Fruit fly (Drosophila melanogaster): ENCODE measurements around the gene Octbeta3R.

Octbeta3R gene

dm6 chr3R:12591672-12592071, 43.6 kb upstream of the Octbeta3R start:
- TF ChIP-seq rib (GFP tag; IDR thresholded peaks at IDR 0.05), result no peak
- TF ChIP-seq CG4820 (GFP tag; optimal IDR thresholded peaks at IDR 0.05), result peak; percentile 25
- peak; percentile 51; the same call in 1 of the 2 replicates for TF ChIP-seq stc (GFP tag; IDR thresholded peaks at IDR 0.05)
- TF ChIP-seq prd (optimal IDR thresholded peaks at IDR 0.05), result no peak
- TF ChIP-seq prd (GFP tag; IDR thresholded peaks at IDR 0.05), result peak; percentile 39; the same call in 2 of the 3 replicates
- peak; percentile 7 for TF ChIP-seq CG1647 (GFP tag; optimal IDR thresholded peaks at IDR 0.05)
- peak; percentile 15 for TF ChIP-seq CG9727 (GFP tag; optimal IDR thresholded peaks at IDR 0.05)
- TF ChIP-seq gem (tag; optimal IDR thresholded peaks at IDR 0.05), result peak; percentile 66
- TF ChIP-seq NC2β (GFP tag; optimal IDR thresholded peaks at IDR 0.05), result no peak
- TF ChIP-seq HLH3B (GFP tag; IDR thresholded peaks at IDR 0.05), result peak; percentile 34; the same call in 1 of the 2 replicates
- TF ChIP-seq hkb (optimal IDR thresholded peaks at IDR 0.05), result no peak
- peak; percentile 66 for TF ChIP-seq hkb (GFP tag; IDR thresholded peaks at IDR 0.05)
- no peak for TF ChIP-seq sens-2 (GFP tag; IDR thresholded peaks at IDR 0.05)
- TF ChIP-seq pan (optimal IDR thresholded peaks at IDR 0.05), result no peak
- peak in 1 of 2 experiments; percentile 45 for TF ChIP-seq pan (GFP tag; optimal IDR thresholded peaks at IDR 0.05 in 1 of 2, IDR thresholded peaks at IDR 0.05 in 1 of 2)
- peak; percentile 46 for TF ChIP-seq sens (GFP tag)
- TF ChIP-seq D19B (GFP tag; optimal IDR thresholded peaks at IDR 0.05), result peak; percentile 89
- no peak for TF ChIP-seq gt (GFP tag; IDR thresholded peaks at IDR 0.05)
- TF ChIP-seq CG3281 (GFP tag; optimal IDR thresholded peaks at IDR 0.05), result peak; percentile 35
- peak; percentile 31 for TF ChIP-seq unpg (GFP tag; optimal IDR thresholded peaks at IDR 0.05)
- peak; percentile 41; the same call in 1 of the 2 replicates for TF ChIP-seq Atf6 (GFP tag; IDR thresholded peaks at IDR 0.05)
- TF ChIP-seq Ada2b (GFP tag; IDR thresholded peaks at IDR 0.05), result peak; percentile 52
- TF ChIP-seq dmrt99B (tag; optimal IDR thresholded peaks at IDR 0.05), result peak; percentile 59
- peak; percentile 15 for TF ChIP-seq CG12769 (tag; optimal IDR thresholded peaks at IDR 0.05)
- TF ChIP-seq CG6765 (GFP tag; optimal IDR thresholded peaks at IDR 0.05), result peak; percentile 6
- TF ChIP-seq CG30403 (GFP tag; optimal IDR thresholded peaks at IDR 0.05), result peak; percentile 38
- TF ChIP-seq Sox102F (GFP tag; optimal IDR thresholded peaks at IDR 0.05), result peak; percentile 59
- peak; percentile 64 for TF ChIP-seq CG2120 (GFP tag; optimal IDR thresholded peaks at IDR 0.05)
- no peak for TF ChIP-seq CG11398 (GFP tag; optimal IDR thresholded peaks at IDR 0.05)
- peak; percentile 35; the same call in 1 of the 2 replicates for TF ChIP-seq seq (GFP tag; IDR thresholded peaks at IDR 0.05)
- no peak for TF ChIP-seq CG3847 (GFP tag; IDR thresholded peaks at IDR 0.05)
- TF ChIP-seq ato (GFP tag; IDR thresholded peaks at IDR 0.05; ENCODE audit: partially characterized antibody), result no peak
- TF ChIP-seq org-1 (GFP tag; optimal IDR thresholded peaks at IDR 0.05), result peak; percentile 40
- peak; percentile 62 for TF ChIP-seq CG2678 (tag; optimal IDR thresholded peaks at IDR 0.05)
- peak; percentile 15 for TF ChIP-seq CG10209 (GFP tag; optimal IDR thresholded peaks at IDR 0.05)
- TF ChIP-seq Abd-B (GFP tag; optimal IDR thresholded peaks at IDR 0.05), result peak; percentile 35
- TF ChIP-seq tna (GFP tag; IDR thresholded peaks at IDR 0.05; ENCODE audit: partially characterized antibody), result no peak
- peak; percentile 39 for TF ChIP-seq CG15269 (tag; optimal IDR thresholded peaks at IDR 0.05)
- peak in 1 of 2 experiments; percentile 11 for TF ChIP-seq dpn (GFP tag; optimal IDR thresholded peaks at IDR 0.05)
- TF ChIP-seq amos (GFP tag; IDR thresholded peaks at IDR 0.05; ENCODE audit: partially characterized antibody), result no peak
- peak; percentile 29; the same call in 1 of the 3 replicates for TF ChIP-seq ase (GFP tag; IDR thresholded peaks at IDR 0.05)
- TF ChIP-seq scrt (GFP tag; optimal IDR thresholded peaks at IDR 0.05), result peak; percentile 39
- TF ChIP-seq sima (GFP tag; optimal IDR thresholded peaks at IDR 0.05), result no peak
- peak; percentile 16 for TF ChIP-seq CG1603 (tag; optimal IDR thresholded peaks at IDR 0.05)
- TF ChIP-seq CG6175 (GFP tag; IDR thresholded peaks at IDR 0.05), result no peak
- TF ChIP-seq Usf (GFP tag; optimal IDR thresholded peaks at IDR 0.05), result no peak
- peak; percentile 20 for TF ChIP-seq ATbp (GFP tag; optimal IDR thresholded peaks at IDR 0.05)
- peak; percentile 66 for TF ChIP-seq CG11504 (tag; optimal IDR thresholded peaks at IDR 0.05)
- no peak for TF ChIP-seq Tbp (GFP tag; optimal IDR thresholded peaks at IDR 0.05)
- TF ChIP-seq CG13894 (tag; optimal IDR thresholded peaks at IDR 0.05), result no peak
- no peak for TF ChIP-seq zen2 (GFP tag; IDR thresholded peaks at IDR 0.05; ENCODE audit: partially characterized antibody)
- TF ChIP-seq eyg (GFP tag; optimal IDR thresholded peaks at IDR 0.05), result no peak
